Fruit fly (Drosophila melanogaster) whole organism, adult: Measurements from ENCODE around the gene Spx.

ENCODE experiments used
- CG11617 ChIP-seq: fragments of 200-800 bp; sonication (Bioruptor generic); optimal IDR thresholded peaks from 2 replicates; lab custom pipeline; 2017; ENCODE audit warnings: mild to moderate bottlenecking, missing biosample characterization, missing genetic modification reagents, missing genetic modification characterization
- CG12768 ChIP-seq: fragments of 200-800 bp; sonication (Bioruptor generic); optimal IDR thresholded peaks from 2 replicates; lab custom pipeline; 2017; ENCODE audit warnings: missing biosample characterization, missing genetic modification characterization, mild to moderate bottlenecking, moderate library complexity, missing genetic modification reagents
- CG14711 ChIP-seq: fragments of 200-800 bp; sonication (Bioruptor generic); optimal IDR thresholded peaks from 2 replicates; lab custom pipeline; 2018; ENCODE audit warnings: missing biosample characterization, mild to moderate bottlenecking, missing genetic modification characterization, moderate library complexity
- CG1620 ChIP-seq: fragments of 200-800 bp; sonication (Bioruptor generic); optimal IDR thresholded peaks from 2 replicates; lab custom pipeline; 2016; ENCODE audit warnings: missing biosample characterization, missing genetic modification characterization
- CG33017 ChIP-seq: fragments of 200-800 bp; sonication (Bioruptor generic); optimal IDR thresholded peaks from 2 replicates; lab custom pipeline; 2018; ENCODE audit warnings: missing biosample characterization, mild to moderate bottlenecking, missing genetic modification characterization, moderate library complexity
- CG5204 ChIP-seq: fragments of 200-800 bp; sonication (Bioruptor generic); optimal IDR thresholded peaks from 2 replicates; lab custom pipeline; 2016; ENCODE audit warnings: missing biosample characterization, missing genetic modification characterization
- CG7045 ChIP-seq: fragments of 200-800 bp; sonication (Bioruptor generic); optimal IDR thresholded peaks from 2 replicates; lab custom pipeline; 2017; ENCODE audit warnings: missing biosample characterization, mild to moderate bottlenecking, missing genetic modification characterization
- CG7101 ChIP-seq: fragments of 200-800 bp; sonication (Bioruptor generic); optimal IDR thresholded peaks from 2 replicates; lab custom pipeline; 2018; ENCODE audit warnings: missing biosample characterization, mild to moderate bottlenecking, missing genetic modification characterization, moderate library complexity
- Clk ChIP-seq: fragments of 200-800 bp; sonication (Bioruptor generic); optimal IDR thresholded peaks from 2 replicates; lab custom pipeline; 2017; ENCODE audit warnings: missing biosample characterization, missing genetic modification characterization
- Crg-1 ChIP-seq: fragments of 200-800 bp; sonication (Bioruptor generic); optimal IDR thresholded peaks from 2 replicates; lab custom pipeline; 2016; ENCODE audit warnings: missing biosample characterization, missing genetic modification characterization
- Hr96 ChIP-seq: fragments of 200-800 bp; sonication (Bioruptor generic); optimal IDR thresholded peaks from 2 replicates; lab custom pipeline; 2016; ENCODE audit warnings: missing biosample characterization, missing genetic modification characterization
- Mnt ChIP-seq: fragments of 200-800 bp; sonication (Bioruptor generic); optimal IDR thresholded peaks from 2 replicates; lab custom pipeline; 2016; ENCODE audit warnings: missing biosample characterization, mild to moderate bottlenecking, missing genetic modification characterization
- bab1 ChIP-seq: fragments of 200-800 bp; sonication (Bioruptor generic); optimal IDR thresholded peaks from 3 replicates; lab custom pipeline; 2019; ENCODE audit warnings: missing biosample characterization, mild to moderate bottlenecking, missing genetic modification characterization, moderate library complexity
- cic ChIP-seq: fragments of 200-800 bp; sonication (Bioruptor generic); optimal IDR thresholded peaks from 2 replicates; lab custom pipeline; 2017; ENCODE audit warnings: missing biosample characterization, mild to moderate bottlenecking, missing genetic modification characterization, moderate library complexity
- cnc ChIP-seq, 2 experiments: fragments of >200 bp; optimal IDR thresholded peaks; 2 replicates each; lab custom pipeline; 2017
- kay ChIP-seq: fragments of 200-800 bp; sonication (Bioruptor generic); peaks from one replicate; lab custom pipeline; 2016; ENCODE audit warnings: missing biosample characterization, missing genetic modification characterization, borderline replicate concordance
- ovo ChIP-seq: fragments of 200-800 bp; sonication (Bioruptor generic); optimal IDR thresholded peaks from 2 replicates; lab custom pipeline; 2016; ENCODE audit warnings: missing biosample characterization, missing genetic modification characterization
- pad ChIP-seq: fragments of 200-800 bp; sonication (Bioruptor generic); optimal IDR thresholded peaks from 3 replicates; lab custom pipeline; 2017; ENCODE audit warnings: missing biosample characterization, missing genetic modification characterization, mild to moderate bottlenecking, moderate library complexity, missing genetic modification reagents
- tj ChIP-seq: fragments of 200-800 bp; sonication (Bioruptor generic); optimal IDR thresholded peaks from 3 replicates; lab custom pipeline; 2017; ENCODE audit warnings: missing biosample characterization, mild to moderate bottlenecking, missing genetic modification characterization, moderate library complexity
- toe ChIP-seq: fragments of 200-800 bp; sonication (Bioruptor generic); optimal IDR thresholded peaks from 2 replicates; lab custom pipeline; 2016; ENCODE audit warnings: missing biosample characterization, missing genetic modification characterization

Gene Spx

dm6 chrX:6291083-6291699 lies 35.6 kb downstream of the Spx start, which contains the start of the genes Rpt4 and mldr:
Gene Rpt4 (minus strand): TSS chrX:6291245.
Gene mldr (plus strand): TSS chrX:6291303.
- TF ChIP-seq CG33017 (tag; lab: Kevin White, UChicago) (no peak), tj (GFP tag; lab: Kevin White, UChicago) (peak; percentile 63), ovo (GFP tag; lab: Kevin White, UChicago) (no peak), cnc (optimal IDR thresholded peaks at IDR 0.05; lab: Kevin White, UChicago) (peak in 1 of 2 experiments; percentile 71), toe (GFP tag; lab: Kevin White, UChicago) (no peak), CG7045 (no peak), pad (GFP tag; lab: Kevin White, UChicago) (no peak), CG14711 (tag; lab: Kevin White, UChicago) (no peak), kay (GFP tag; lab: Kevin White, UChicago) (no peak), Clk (GFP tag; lab: Kevin White, UChicago) (no peak), CG5204 (GFP tag; lab: Kevin White, UChicago) (no peak), Mnt (peak; percentile 23), CG1620 (GFP tag; lab: Kevin White, UChicago) (peak; percentile 26), Crg-1 (GFP tag; lab: Kevin White, UChicago) (no peak), CG11617 (GFP tag; lab: Kevin White, UChicago) (no peak), Hr96 (no peak), cic (GFP tag; lab: Kevin White, UChicago) (no peak), bab1 (GFP tag; lab: Kevin White, UChicago) (peak; percentile 58), CG7101 (tag; lab: Kevin White, UChicago) (no peak), CG12768 (GFP tag; lab: Kevin White, UChicago) (no peak)

dm6 chrX:6294243-6294642 lies 38.6 kb downstream of the Spx start, which contains the start of gene CG15892:
Gene CG15892 (minus strand): TSS chrX:6294343.
- TF ChIP-seq CG7045 (no peak), CG14711 (tag; lab: Kevin White, UChicago) (no peak), cic (GFP tag; lab: Kevin White, UChicago) (no peak), bab1 (GFP tag; lab: Kevin White, UChicago) (no peak), pad (GFP tag; lab: Kevin White, UChicago) (no peak), CG5204 (GFP tag; lab: Kevin White, UChicago) (no peak)

- TF ChIP-seq toe (GFP tag; lab: Kevin White, UChicago) (no peak), Hr96 (no peak), ovo (GFP tag; lab: Kevin White, UChicago) (no peak), Mnt (peak; percentile 39), CG11617 (GFP tag; lab: Kevin White, UChicago) (peak; percentile 69), kay (GFP tag; lab: Kevin White, UChicago) (no peak), cnc (optimal IDR thresholded peaks at IDR 0.05; lab: Kevin White, UChicago) (no peak), CG12768 (GFP tag; lab: Kevin White, UChicago) (peak; percentile 21), CG7045 (no peak), CG7101 (tag; lab: Kevin White, UChicago) (peak; percentile 69), pad (GFP tag; lab: Kevin White, UChicago) (peak; percentile 59), tj (GFP tag; lab: Kevin White, UChicago) (peak; percentile 34), CG5204 (GFP tag; lab: Kevin White, UChicago) (no peak), bab1 (GFP tag; lab: Kevin White, UChicago) (peak; percentile 73), cic (GFP tag; lab: Kevin White, UChicago) (no peak), CG14711 (tag; lab: Kevin White, UChicago) (peak; percentile 60), Crg-1 (GFP tag; lab: Kevin White, UChicago) (peak; percentile 38), Clk (GFP tag; lab: Kevin White, UChicago) (no peak), CG33017 (tag; lab: Kevin White, UChicago) (peak; percentile 9), CG1620 (GFP tag; lab: Kevin White, UChicago) (peak; percentile 53)
Measured at dm6 chrX:6295129-6295539, 39.5 kb downstream of the Spx start, which contains the start of the genes CG15891 and CG3815. Gene CG15891 (minus strand): TSS chrX:6295345. Gene CG3815 (plus strand): TSS chrX:6295389.

dm6 chrX:6301052-6301451 lies 45.4 kb downstream of the Spx start, which contains the start of gene CG12219:
Gene CG12219 (minus strand): TSS chrX:6301285.
- TF ChIP-seq Hr96 (no peak), pad (GFP tag; lab: Kevin White, UChicago) (no peak), Mnt (no peak), bab1 (GFP tag; lab: Kevin White, UChicago) (peak; percentile 8), toe (GFP tag; lab: Kevin White, UChicago) (no peak)

- TF ChIP-seq kay (GFP tag; lab: Kevin White, UChicago): no peak
- TF ChIP-seq CG7045: no peak
- no peak for TF ChIP-seq Hr96
- no peak for TF ChIP-seq cic (GFP tag; lab: Kevin White, UChicago)
- no peak for TF ChIP-seq CG14711 (tag; lab: Kevin White, UChicago)
- TF ChIP-seq CG5204 (GFP tag; lab: Kevin White, UChicago): no peak
- no peak for TF ChIP-seq toe (GFP tag; lab: Kevin White, UChicago)
- no peak for TF ChIP-seq Clk (GFP tag; lab: Kevin White, UChicago)
- no peak for TF ChIP-seq Mnt
- TF ChIP-seq CG11617 (GFP tag; lab: Kevin White, UChicago): no peak
- no peak for TF ChIP-seq CG1620 (GFP tag; lab: Kevin White, UChicago)
- TF ChIP-seq Crg-1 (GFP tag; lab: Kevin White, UChicago): no peak
Measured at dm6 chrX:6303196-6303595, 47.6 kb downstream of the Spx start.

- TF ChIP-seq CG7045 (no peak), CG5204 (GFP tag; lab: Kevin White, UChicago) (no peak), CG1620 (GFP tag; lab: Kevin White, UChicago) (no peak), tj (GFP tag; lab: Kevin White, UChicago) (peak; percentile 65)
Measured at dm6 chrX:6303675-6304074, 48.1 kb downstream of the Spx start, which contains the start of gene CG3823. Gene CG3823 (plus strand): TSS chrX:6303975.
